Worm (Caenorhabditis elegans) whole organism, young adult: Measurements from ENCODE around the gene eat-3.

Experiments
- B0019.2 ChIP-seq: fragments of 200-800 bp; sonication (Bioruptor generic); conservative IDR thresholded peaks from 2 replicates; pipeline ENCODE4 v1.3.6; 2022; ENCODE audit warnings: missing genetic modification reagents, missing genetic modification characterization, missing compliant biosample characterization
- B0261.1 ChIP-seq: sonication (generic microtip); optimal IDR thresholded peaks from 2 replicates; lab custom pipeline; 2016; ENCODE audit warnings: mild to moderate bottlenecking, missing genetic modification characterization, moderate library complexity, missing compliant biosample characterization
- F52B5.7 ChIP-seq: sonication (generic microtip); optimal IDR thresholded peaks from 2 replicates; lab custom pipeline; 2016; ENCODE audit warnings: mild to moderate bottlenecking, missing genetic modification characterization, missing compliant biosample characterization
- F57C9.4 ChIP-seq: sonication (generic microtip); optimal IDR thresholded peaks from 2 replicates; lab custom pipeline; 2017; ENCODE audit warnings: mild to moderate bottlenecking, missing genetic modification characterization, missing compliant biosample characterization
- Y53F4B.3 ChIP-seq: fragments of 200-800 bp; sonication (Bioruptor generic); IDR thresholded peaks from 2 replicates; pipeline ENCODE4 v1.3.6; 2022; ENCODE audit warnings: missing genetic modification reagents, missing genetic modification characterization, missing compliant biosample characterization
- Y53G8AR.9 ChIP-seq: fragments of 200-800 bp; sonication (Bioruptor generic); conservative IDR thresholded peaks from 2 replicates; pipeline ENCODE4 v1.3.6; 2022; ENCODE audit warnings: missing genetic modification reagents, missing genetic modification characterization, missing compliant biosample characterization
- Y56A3A.18 ChIP-seq: fragments of 200-800 bp; sonication (Bioruptor generic); IDR thresholded peaks from 2 replicates; pipeline ENCODE4 v1.3.6; 2022; ENCODE audit warnings: missing genetic modification reagents, missing genetic modification characterization, missing compliant biosample characterization
- Y67H2A.10 ChIP-seq: fragments of 200-800 bp; sonication (Bioruptor generic); conservative IDR thresholded peaks from 2 replicates; pipeline ENCODE4 v1.3.6; 2022; ENCODE audit warnings: missing genetic modification reagents, missing genetic modification characterization, missing compliant biosample characterization
- Y79H2A.3 ChIP-seq: fragments of 200-800 bp; sonication (Bioruptor generic); conservative IDR thresholded peaks from 2 replicates; pipeline ENCODE4 v1.3.6; 2022; ENCODE audit warnings: missing genetic modification reagents, missing genetic modification characterization, missing compliant biosample characterization
- aptf-3 ChIP-seq: fragments of 200-800 bp; sonication (Bioruptor generic); IDR thresholded peaks from 2 replicates; pipeline ENCODE4 v1.3.6; 2022; ENCODE audit warnings: missing genetic modification characterization, missing compliant biosample characterization
- attf-3 ChIP-seq: fragments of 200-800 bp; sonication (Bioruptor generic); conservative IDR thresholded peaks from 2 replicates; pipeline ENCODE4 v1.3.6; 2022; ENCODE audit warnings: missing genetic modification reagents, missing genetic modification characterization, missing compliant biosample characterization
- attf-6 ChIP-seq: fragments of 200-800 bp; sonication (Bioruptor generic); IDR thresholded peaks from 2 replicates; pipeline ENCODE4 v1.3.6; 2022; ENCODE audit warnings: missing genetic modification reagents, missing genetic modification characterization, missing compliant biosample characterization
- cebp-1 ChIP-seq, 2 experiments: fragments of 200-800 bp in 1 of 2; sonication (Bioruptor generic) in 1 of 2; sonication (generic microtip) in 1 of 2; IDR thresholded peaks in 1 of 2; optimal IDR thresholded peaks in 1 of 2; 2 replicates each; pipeline versions ENCODE4 v1.3.6 to Lab custom; 2017 to 2022; ENCODE audit warnings: missing compliant biosample characterization in 2 of 2, missing genetic modification characterization in 2 of 2, mild to moderate bottlenecking in 1 of 2, missing genetic modification reagents in 1 of 2, moderate library complexity in 1 of 2
- ceh-100 ChIP-seq: fragments of 200-800 bp; sonication (Bioruptor generic); IDR thresholded peaks from 2 replicates; pipeline ENCODE4 v1.3.6; 2022; ENCODE audit warnings: missing genetic modification reagents, missing genetic modification characterization, missing compliant biosample characterization
- ceh-27 ChIP-seq: fragments of 200-800 bp; sonication (Bioruptor generic); optimal IDR thresholded peaks from 2 replicates; lab custom pipeline; 2018; ENCODE audit warnings: mild to moderate bottlenecking, missing genetic modification characterization, moderate library complexity, missing compliant biosample characterization
- ceh-40 ChIP-seq: fragments of 200-800 bp; sonication (Bioruptor generic); IDR thresholded peaks from 2 replicates; pipeline ENCODE4 v1.3.6; 2022; ENCODE audit warnings: missing genetic modification characterization, missing compliant biosample characterization
- ceh-91 ChIP-seq: fragments of 200-800 bp; sonication (Bioruptor generic); IDR thresholded peaks from 2 replicates; pipeline ENCODE4 v1.3.6; 2022; ENCODE audit warnings: missing genetic modification reagents, missing genetic modification characterization, missing compliant biosample characterization
- efl-1 ChIP-seq: fragments of 150-350 bp; optimal IDR thresholded peaks from 2 replicates; lab custom pipeline; 2014; ENCODE audit warnings: missing biosample characterization, missing genetic modification reagents, missing genetic modification characterization
- egl-18 ChIP-seq: fragments of 200-800 bp; sonication (Bioruptor generic); IDR thresholded peaks from 2 replicates; pipeline ENCODE4 v1.3.6; 2022; ENCODE audit warnings: missing genetic modification reagents, missing genetic modification characterization, missing compliant biosample characterization
- hmg-1.2 ChIP-seq: fragments of 200-800 bp; sonication (Bioruptor generic); IDR thresholded peaks from 2 replicates; pipeline ENCODE4 v1.3.6; 2022; ENCODE audit warnings: missing genetic modification reagents, missing genetic modification characterization, missing compliant biosample characterization
- hmg-20 ChIP-seq: fragments of 200-800 bp; sonication (Bioruptor generic); IDR thresholded peaks from 2 replicates; pipeline ENCODE4 v1.3.6; 2022; ENCODE audit warnings: missing genetic modification reagents, missing genetic modification characterization, missing compliant biosample characterization
- let-607 ChIP-seq, 2 experiments: fragments of 200-800 bp in 1 of 2; sonication (Bioruptor generic) in 1 of 2; sonication (generic microtip) in 1 of 2; optimal IDR thresholded peaks; 2 replicates each; lab custom pipeline; 2016 to 2018; ENCODE audit warnings: mild to moderate bottlenecking in 2 of 2, missing compliant biosample characterization in 2 of 2, missing genetic modification characterization in 2 of 2, moderate library complexity in 2 of 2, missing genotype in 1 of 2
- lsy-27 ChIP-seq: sonication (generic microtip); optimal IDR thresholded peaks from 2 replicates; lab custom pipeline; 2017; ENCODE audit warnings: missing genetic modification characterization, mild to moderate bottlenecking, missing compliant biosample characterization, antibody characterized with exemption, missing genotype, borderline replicate concordance; ENCODE audit not compliant: insufficient read depth
- mes-4 ChIP-seq: sonication (generic microtip); optimal IDR thresholded peaks from 2 replicates; lab custom pipeline; 2016; ENCODE audit warnings: missing genotype, missing genetic modification characterization, missing compliant biosample characterization
- nfyb-1 ChIP-seq: fragments of 200-800 bp; sonication (Bioruptor generic); IDR thresholded peaks from 2 replicates; pipeline ENCODE4 v1.3.6; 2022; ENCODE audit warnings: missing genetic modification reagents, missing genetic modification characterization, missing compliant biosample characterization
- nhr-179 ChIP-seq: sonication (generic microtip); optimal IDR thresholded peaks from 2 replicates; lab custom pipeline; 2016; ENCODE audit warnings: mild to moderate bottlenecking, missing genetic modification characterization, missing compliant biosample characterization
- nhr-80 ChIP-seq: sonication (generic microtip); optimal IDR thresholded peaks from 2 replicates; lab custom pipeline; 2016; ENCODE audit warnings: missing genetic modification characterization, missing compliant biosample characterization
- pbrm-1 ChIP-seq: fragments of 200-800 bp; sonication (Bioruptor generic); IDR thresholded peaks from 2 replicates; pipeline ENCODE4 v1.3.6; 2022; ENCODE audit warnings: missing genetic modification reagents, missing genetic modification characterization, missing compliant biosample characterization
- rec-8 ChIP-seq, 2 experiments: sonication (generic microtip); optimal IDR thresholded peaks; 2 replicates each; lab custom pipeline; 2016; ENCODE audit warnings: mild to moderate bottlenecking in 2 of 2, missing genetic modification characterization in 2 of 2, missing genetic modification reagents in 2 of 2, missing genotype in 2 of 2, missing biosample characterization in 1 of 2, missing compliant biosample characterization in 1 of 2, moderate library complexity in 1 of 2
- rpc-1 ChIP-seq, 2 experiments: fragments of 150-350 bp in 1 of 2; sonication (generic microtip) in 1 of 2; optimal IDR thresholded peaks; 2 replicates each; lab custom pipeline; 2014 to 2018; ENCODE audit warnings: missing biosample characterization in 1 of 2, missing genetic modification characterization in 1 of 2, missing genetic modification reagents in 1 of 2, missing genotype in 1 of 2
- sdz-38 ChIP-seq: sonication (generic microtip); optimal IDR thresholded peaks from 2 replicates; lab custom pipeline; 2016; ENCODE audit warnings: missing genotype, missing genetic modification characterization, missing compliant biosample characterization
- tbx-9 ChIP-seq: sonication (generic microtip); optimal IDR thresholded peaks from 2 replicates; lab custom pipeline; 2016; ENCODE audit warnings: borderline replicate concordance, missing genetic modification characterization, inconsistent platforms, missing compliant biosample characterization
- tlf-1 ChIP-seq: fragments of 200-800 bp; sonication (Bioruptor generic); optimal IDR thresholded peaks from 2 replicates; lab custom pipeline; 2018; ENCODE audit warnings: mild to moderate bottlenecking, missing genetic modification characterization, missing compliant biosample characterization
- unc-130 ChIP-seq: sonication (generic microtip); optimal IDR thresholded peaks from 2 replicates; lab custom pipeline; 2016; ENCODE audit warnings: missing genetic modification reagents, missing genetic modification characterization, missing compliant biosample characterization
- unc-62 ChIP-seq: fragments of 150-350 bp; optimal IDR thresholded peaks from 2 replicates; lab custom pipeline; 2014; ENCODE audit warnings: missing biosample characterization, missing genetic modification reagents, missing genetic modification characterization
- zim-3 ChIP-seq: sonication (generic microtip); optimal IDR thresholded peaks from 2 replicates; lab custom pipeline; 2017; ENCODE audit warnings: mild to moderate bottlenecking, missing genetic modification characterization, moderate library complexity, missing compliant biosample characterization
- ztf-3 ChIP-seq: fragments of 200-800 bp; sonication (Bioruptor generic); optimal IDR thresholded peaks from 2 replicates; lab custom pipeline; 2018; ENCODE audit warnings: mild to moderate bottlenecking, missing genetic modification characterization, missing compliant biosample characterization

eat-3 gene

DNA sequence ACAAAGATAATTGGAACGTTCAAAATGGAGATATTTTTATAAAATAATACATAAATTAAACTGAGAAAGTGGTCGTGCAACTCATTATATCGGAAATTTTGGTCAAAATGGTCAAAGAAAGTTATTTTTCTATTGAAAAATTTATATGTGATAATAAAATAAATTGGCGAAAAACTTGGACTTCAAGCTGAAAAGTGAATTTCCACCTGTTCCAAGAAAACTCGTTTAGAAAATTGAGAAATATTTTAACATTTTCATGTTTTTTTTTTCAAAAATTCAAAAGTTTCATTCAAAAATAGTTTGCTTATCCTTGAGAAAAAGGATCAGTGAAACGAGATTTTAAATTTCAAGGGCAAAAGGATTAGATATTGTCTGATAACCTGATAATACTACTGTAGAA lies 45.7 kb upstream of the eat-3 start:
- TF ChIP-seq mes-4 (no peak), nhr-179 (tag; lab: Kevin White, UChicago) (no peak), ceh-91 (no peak), unc-62 (GFP tag; lab: Kevin White, UChicago) (no peak), ztf-3 (no peak), Y53G8AR.9 (GFP tag; lab: Robert Waterston, UW) (0 out of 2 replicates have a peak, but pooled peaks have one; percentile 36)

DNA sequence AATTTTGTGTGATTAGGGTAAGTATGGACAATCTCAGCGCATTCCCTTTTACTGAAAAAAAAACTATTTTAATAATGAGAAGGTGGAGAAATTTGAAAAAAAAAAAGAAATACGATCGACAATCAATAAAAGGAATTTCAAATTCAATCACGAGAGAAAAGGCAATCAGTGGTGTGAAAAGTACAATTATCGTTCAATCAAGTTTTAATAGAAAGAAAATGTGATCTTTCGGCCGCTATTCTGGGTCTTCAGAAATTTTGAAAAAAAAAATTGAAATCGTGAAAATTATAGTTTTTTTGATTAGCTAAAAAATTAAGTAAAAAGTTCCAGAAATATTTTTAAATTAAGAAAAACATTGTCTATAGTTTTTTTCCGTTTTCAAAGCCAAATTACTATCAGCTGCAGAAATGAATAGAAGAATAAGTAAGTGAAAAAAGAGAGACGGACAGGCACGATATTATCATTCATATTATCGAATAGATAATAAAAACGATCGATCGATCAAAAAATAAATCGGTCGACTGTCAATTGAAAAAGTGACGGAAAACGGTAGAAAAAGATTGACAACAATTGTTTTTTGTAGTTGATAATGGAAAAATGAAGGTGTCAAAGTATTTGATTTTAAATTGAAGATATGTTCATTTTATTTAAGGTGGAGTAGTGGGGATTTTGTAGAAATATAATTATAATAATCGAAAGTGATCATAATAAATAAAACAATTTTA lies 44.5 kb upstream of the eat-3 start, which contains the start of gene gldi-3:
Gene gldi-3, minus strand, starts transcription at position 51 of the 725 bp plus-strand sequence.
- TF ChIP-seq ceh-40 (GFP tag; lab: Robert Waterston, UW) (no peak), Y53G8AR.9 (GFP tag; lab: Robert Waterston, UW) (no peak), B0261.1 (no peak), B0019.2 (GFP tag; lab: Robert Waterston, UW) (no peak), lsy-27 (tag; lab: Kevin White, UChicago) (no peak), F57C9.4 (no peak), cebp-1 (GFP tag; IDR thresholded peaks at IDR 0.05; lab: Robert Waterston, UW) (no peak), cebp-1 (tag; optimal IDR thresholded peaks at IDR 0.05; lab: Kevin White, UChicago) (no peak), Y53F4B.3 (GFP tag; lab: Robert Waterston, UW) (no peak), hmg-20 (GFP tag; lab: Robert Waterston, UW) (no peak), unc-130 (GFP tag; lab: Kevin White, UChicago) (no peak), ceh-100 (GFP tag; lab: Robert Waterston, UW) (no peak), let-607 (tag; optimal IDR thresholded peaks at IDR 0.05; lab: Kevin White, UChicago) (peak in 1 of 2 experiments; percentile 51), mes-4 (no peak), attf-6 (GFP tag; lab: Robert Waterston, UW) (no peak), unc-62 (GFP tag; lab: Kevin White, UChicago) (peak; percentile 49), Y67H2A.10 (GFP tag; lab: Robert Waterston, UW) (no peak), Y79H2A.3 (GFP tag; lab: Robert Waterston, UW) (no peak), zim-3 (tag; lab: Kevin White, UChicago) (no peak), sdz-38 (tag; lab: Kevin White, UChicago) (no peak), Y56A3A.18 (GFP tag; lab: Robert Waterston, UW) (no peak), nhr-80 (tag; lab: Kevin White, UChicago) (peak; percentile 61), nfyb-1 (GFP tag; lab: Robert Waterston, UW) (0 out of 2 replicates have a peak, but pooled peaks have one; percentile 20), pbrm-1 (GFP tag; lab: Robert Waterston, UW) (no peak), egl-18 (GFP tag; lab: Robert Waterston, UW) (no peak), hmg-1.2 (GFP tag; lab: Robert Waterston, UW) (no peak), aptf-3 (GFP tag; lab: Robert Waterston, UW) (no peak), F52B5.7 (tag; lab: Kevin White, UChicago) (no peak), tbx-9 (no peak)

DNA sequence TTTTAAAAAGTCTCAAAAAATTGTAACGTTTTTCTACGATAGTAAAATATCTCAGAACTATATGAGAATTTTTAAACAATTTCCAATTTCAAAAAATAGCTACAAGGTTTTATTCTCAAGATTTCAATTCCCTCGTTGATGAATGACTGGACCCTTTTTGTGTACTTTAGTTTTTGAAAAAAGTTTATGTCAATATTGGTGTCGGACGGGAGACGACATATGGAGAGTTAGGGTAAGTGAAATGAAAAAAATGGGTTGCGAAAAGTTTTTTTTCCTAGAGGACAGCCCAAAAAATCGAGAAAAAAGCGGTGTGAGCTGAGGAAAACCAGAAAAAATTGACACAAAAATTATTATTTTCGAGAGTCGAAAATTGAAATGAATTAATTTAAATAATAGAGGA lies 43.8 kb upstream of the eat-3 start:
- TF ChIP-seq efl-1 (GFP tag; lab: Kevin White, UChicago) = no peak
- TF ChIP-seq rec-8 (tag; optimal IDR thresholded peaks at IDR 0.05; lab: Kevin White, UChicago) = no peak
- no peak for TF ChIP-seq attf-3
- no peak for TF ChIP-seq tlf-1 (GFP tag; lab: Kevin White, UChicago)
- no peak for TF ChIP-seq rpc-1 (optimal IDR thresholded peaks at IDR 0.05; lab: Kevin White, UChicago)
- no peak for TF ChIP-seq rpc-1 (tag; optimal IDR thresholded peaks at IDR 0.05; lab: Kevin White, UChicago)
- no peak for TF ChIP-seq ceh-27 (GFP tag; lab: Kevin White, UChicago)
- no peak for TF ChIP-seq Y79H2A.3 (GFP tag; lab: Robert Waterston, UW)
